Worm (Caenorhabditis elegans): ENCODE results near the gene F56D1.1.

Gene F56D1.1

DNA sequence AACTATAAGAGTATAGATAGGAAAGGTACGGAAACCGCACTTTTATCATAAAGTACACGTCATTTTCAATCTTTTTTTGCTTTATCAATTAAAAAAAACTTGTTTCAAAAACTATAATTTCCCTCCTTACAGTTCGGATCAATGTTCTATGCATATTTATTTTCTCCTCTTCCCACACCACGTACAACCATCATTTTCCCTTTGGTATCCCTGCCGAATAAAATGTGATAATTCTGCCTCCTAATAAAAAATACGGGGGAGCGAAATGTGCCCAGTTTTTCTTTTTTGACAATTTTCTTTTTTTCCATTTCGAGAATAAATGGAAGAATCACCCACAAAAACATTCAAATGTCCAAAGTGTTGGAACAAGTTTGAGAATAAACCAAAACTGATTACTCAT lies 37.1 kb downstream of the F56D1.1 start, which contains the start of gene ZK177.3:
TSS of gene ZK177.3 (plus strand) at position 301 of the 400 bp plus-strand sequence.
- no peak for TF ChIP-seq efl-1 (optimal IDR thresholded peaks at IDR 0.05)
- TF ChIP-seq efl-1 (GFP tag; optimal IDR thresholded peaks at IDR 0.05 in 1 of 2) = peak in 1 of 2 experiments; percentile 47
- TF ChIP-seq Y116A8C.19 (tag; optimal IDR thresholded peaks at IDR 0.05; ENCODE audit: borderline replicate concordance) = no peak
- TF ChIP-seq nhr-76 (tag; optimal IDR thresholded peaks at IDR 0.05) = no peak
- TF ChIP-seq elt-2 (tag; optimal IDR thresholded peaks at IDR 0.05) = peak; percentile 34
- no peak for TF ChIP-seq jun-1 (tag; optimal IDR thresholded peaks at IDR 0.05)
- no peak for TF ChIP-seq nhr-85 (tag)
- no peak for TF ChIP-seq pqm-1 (tag; optimal IDR thresholded peaks at IDR 0.05)
- no peak for TF ChIP-seq tlp-1 (tag; optimal IDR thresholded peaks at IDR 0.05)
- no peak for TF ChIP-seq ceh-88 (GFP tag; IDR thresholded peaks at IDR 0.05)
- no peak for TF ChIP-seq F16B12.6 (tag; optimal IDR thresholded peaks at IDR 0.05)
- TF ChIP-seq lin-35 (GFP tag; optimal IDR thresholded peaks at IDR 0.05) = no peak
- TF ChIP-seq unc-62 (GFP tag; optimal IDR thresholded peaks at IDR 0.05) = no peak
- no peak for TF ChIP-seq tbx-2 (tag; optimal IDR thresholded peaks at IDR 0.05)

DNA sequence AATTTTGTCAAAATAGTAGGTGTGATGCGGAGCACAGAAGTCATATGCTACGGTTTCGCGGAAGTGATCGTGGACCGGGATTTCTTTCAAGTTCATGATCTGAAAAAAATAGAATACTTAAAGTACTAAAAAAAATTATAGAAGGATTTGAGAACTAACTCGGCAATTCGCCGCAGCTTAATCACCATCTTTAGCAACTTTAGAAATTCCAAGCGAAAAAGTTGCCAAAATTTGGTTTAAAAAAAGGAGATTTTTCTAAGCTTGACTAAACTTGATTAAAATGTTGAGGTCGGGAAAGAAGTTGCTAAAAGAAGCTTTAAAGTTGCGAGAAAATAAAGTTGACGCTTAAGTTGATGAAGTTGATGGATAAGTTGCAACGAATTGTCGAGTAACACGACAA lies 39.2 kb downstream of the F56D1.1 start, which contains the start of gene ZK177.9:
TSS of gene ZK177.9 (minus strand) at position 101 of the 400 bp plus-strand sequence.
- no peak for TF ChIP-seq alr-1 (tag; optimal IDR thresholded peaks at IDR 0.05; ENCODE audit: borderline replicate concordance)
- TF ChIP-seq snpc-4 (tag; optimal IDR thresholded peaks at IDR 0.05) = no peak
- TF ChIP-seq nhr-47 (tag; optimal IDR thresholded peaks at IDR 0.05) = no peak

DNA sequence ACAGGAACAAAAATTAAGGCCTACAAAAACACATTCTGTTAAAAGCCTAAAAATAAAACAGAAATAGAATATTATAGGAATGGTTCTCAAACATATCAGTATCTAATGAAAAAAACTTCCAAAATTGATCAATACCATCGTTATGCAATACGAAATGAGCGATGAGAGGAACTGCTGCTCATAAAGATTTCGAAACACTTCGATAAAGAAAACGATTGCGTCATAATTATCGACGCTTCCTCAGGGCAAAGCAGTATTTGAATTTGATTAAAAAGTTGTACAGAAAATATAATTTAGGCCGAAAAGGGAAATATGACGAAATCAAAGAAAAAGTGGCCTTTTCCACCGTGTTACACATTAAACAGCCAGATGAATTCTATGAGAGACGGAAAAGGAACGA lies 39.6 kb downstream of the F56D1.1 start:
- TF ChIP-seq nhr-71 (tag; optimal IDR thresholded peaks at IDR 0.05) (no peak), snpc-4 (tag; optimal IDR thresholded peaks at IDR 0.05) (no peak), pqm-1 (tag; optimal IDR thresholded peaks at IDR 0.05) (no peak), fkh-4 (tag; optimal IDR thresholded peaks at IDR 0.05; ENCODE audit: borderline replicate concordance) (no peak), ceh-63 (GFP tag; optimal IDR thresholded peaks at IDR 0.05) (no peak), unc-62 (GFP tag; optimal IDR thresholded peaks at IDR 0.05) (no peak), unc-98 (GFP tag; IDR thresholded peaks at IDR 0.05) (no peak), mab-9 (GFP tag; IDR thresholded peaks at IDR 0.05) (no peak), lin-39 (tag; optimal IDR thresholded peaks at IDR 0.05) (no peak), Y116A8C.19 (tag; optimal IDR thresholded peaks at IDR 0.05; ENCODE audit: borderline replicate concordance) (no peak), nhr-237 (tag; optimal IDR thresholded peaks at IDR 0.05) (no peak), mdl-1 (tag; optimal IDR thresholded peaks at IDR 0.05) (no peak)

DNA sequence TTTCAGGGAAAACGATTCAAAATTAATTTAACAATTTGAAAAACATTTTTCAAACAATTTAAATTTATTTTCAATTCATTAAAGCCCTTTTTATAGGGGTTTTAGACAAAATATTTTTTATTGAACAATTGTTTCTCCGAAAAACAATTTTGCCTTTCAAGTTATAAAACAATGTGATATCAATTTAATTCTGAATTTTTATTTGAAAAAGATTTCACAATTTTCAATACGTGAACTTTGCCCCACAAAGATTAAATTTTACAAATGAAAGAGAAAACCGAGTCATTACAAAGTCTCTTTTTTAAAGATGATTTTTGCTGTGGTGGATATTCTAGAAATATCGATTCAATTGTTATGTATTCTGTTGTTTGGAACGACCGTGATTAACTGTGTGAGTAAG lies 40.5 kb downstream of the F56D1.1 start, which contains the start of gene ZK177.2:
TSS of gene ZK177.2 (plus strand) at position 301 of the 400 bp plus-strand sequence.
- TF ChIP-seq ceh-90 (tag; optimal IDR thresholded peaks at IDR 0.05) (no peak), snpc-4 (tag; optimal IDR thresholded peaks at IDR 0.05) (no peak), fkh-4 (tag; optimal IDR thresholded peaks at IDR 0.05; ENCODE audit: borderline replicate concordance) (no peak), xbp-1 (tag; optimal IDR thresholded peaks at IDR 0.05) (no peak), nhr-71 (tag; optimal IDR thresholded peaks at IDR 0.05) (no peak), unc-30 (tag; optimal IDR thresholded peaks at IDR 0.05) (no peak), lin-13 (GFP tag; optimal IDR thresholded peaks at IDR 0.05) (no peak), ceh-8 (GFP tag; optimal IDR thresholded peaks at IDR 0.05) (no peak), efl-3 (GFP tag; optimal IDR thresholded peaks at IDR 0.05) (no peak), ces-1 (GFP tag; optimal IDR thresholded peaks at IDR 0.05) (no peak), nhr-28 (tag; optimal IDR thresholded peaks at IDR 0.05) (no peak), ceh-88 (GFP tag; IDR thresholded peaks at IDR 0.05) (no peak), F16B12.6 (tag; optimal IDR thresholded peaks at IDR 0.05) (no peak), ceh-82 (tag; optimal IDR thresholded peaks at IDR 0.05) (no peak), nhr-11 (tag; optimal IDR thresholded peaks at IDR 0.05) (no peak), C16A3.4 (tag; optimal IDR thresholded peaks at IDR 0.05) (no peak), hlh-4 (tag; optimal IDR thresholded peaks at IDR 0.05) (no peak), nhr-20 (tag; optimal IDR thresholded peaks at IDR 0.05) (no peak)
